Fruit fly (Drosophila melanogaster) whole organism, embryonic: ENCODE data around the gene Sb.

Experiments
- Asciz ChIP-seq: fragments of 200-800 bp; sonication (Bioruptor generic); optimal IDR thresholded peaks from 2 replicates; lab custom pipeline; 2017; ENCODE audit warnings: missing biosample characterization, mild to moderate bottlenecking, missing genetic modification characterization, missing genetic modification reagents
- C15 ChIP-seq: fragments of 200-800 bp; sonication (Bioruptor generic); IDR thresholded peaks from 3 replicates; pipeline ENCODE4 v1.3.6; 2022; ENCODE audit warnings: missing biosample characterization, missing genetic modification characterization
- CG10959 ChIP-seq: fragments of 200-800 bp; sonication (Bioruptor generic); IDR thresholded peaks from 2 replicates; pipeline ENCODE4 v1.3.6; 2022; ENCODE audit warnings: missing biosample characterization, missing genetic modification characterization
- CG11398 ChIP-seq: fragments of 200-800 bp; sonication (Bioruptor generic); optimal IDR thresholded peaks from 2 replicates; lab custom pipeline; 2016; ENCODE audit warnings: missing biosample characterization, missing genetic modification characterization
- CG11504 ChIP-seq: fragments of 200-800 bp; sonication (Bioruptor generic); optimal IDR thresholded peaks from 3 replicates; lab custom pipeline; 2019; ENCODE audit warnings: missing biosample characterization, mild to moderate bottlenecking, missing genetic modification characterization, moderate library complexity
- CG1233 ChIP-seq: fragments of 200-800 bp; sonication (Bioruptor generic); optimal IDR thresholded peaks from 4 replicates; lab custom pipeline; 2018; ENCODE audit warnings: missing biosample characterization, mild to moderate bottlenecking, missing genetic modification characterization
- CG13624 ChIP-seq: fragments of 200-800 bp; sonication (Bioruptor generic); optimal IDR thresholded peaks from 2 replicates; lab custom pipeline; 2016; ENCODE audit warnings: missing biosample characterization, missing genetic modification characterization
- CG15479 ChIP-seq: fragments of 200-800 bp; sonication (Bioruptor generic); optimal IDR thresholded peaks from 3 replicates; lab custom pipeline; 2019; ENCODE audit warnings: missing biosample characterization, mild to moderate bottlenecking, missing genetic modification characterization, moderate library complexity
- CG1603 ChIP-seq: fragments of 200-800 bp; sonication (Bioruptor generic); optimal IDR thresholded peaks from 2 replicates; lab custom pipeline; 2019; ENCODE audit warnings: missing biosample characterization, mild to moderate bottlenecking, missing genetic modification characterization, moderate library complexity
- CG17186 ChIP-seq: fragments of 200-800 bp; sonication (Bioruptor generic); optimal IDR thresholded peaks from 3 replicates; lab custom pipeline; 2017; ENCODE audit warnings: missing biosample characterization, missing genetic modification reagents, missing genetic modification characterization
- CG17829 ChIP-seq: fragments of 200-800 bp; optimal IDR thresholded peaks from 2 replicates; lab custom pipeline; 2019; ENCODE audit warnings: missing biosample characterization, mild to moderate bottlenecking, missing genetic modification characterization, moderate library complexity
- CG31365 ChIP-seq: fragments of 200-800 bp; sonication (Bioruptor generic); optimal IDR thresholded peaks from 2 replicates; lab custom pipeline; 2018; ENCODE audit warnings: missing biosample characterization, mild to moderate bottlenecking, missing genetic modification characterization
- CG34224 ChIP-seq: fragments of 200-800 bp; sonication (Bioruptor generic); IDR thresholded peaks from 3 replicates; pipeline ENCODE4 v1.3.6; 2022; ENCODE audit warnings: missing biosample characterization, missing genetic modification characterization; ENCODE audit not compliant: partially characterized antibody
- CG9215 ChIP-seq: fragments of 200-800 bp; sonication (Bioruptor generic); IDR thresholded peaks from 2 replicates; pipeline ENCODE4 v1.3.6; 2022; ENCODE audit warnings: missing biosample characterization, missing genetic modification characterization
- D19B ChIP-seq: fragments of 200-800 bp; sonication (Bioruptor generic); optimal IDR thresholded peaks from 2 replicates; lab custom pipeline; 2017; ENCODE audit warnings: missing biosample characterization, mild to moderate bottlenecking, missing genetic modification characterization
- E2f2 ChIP-seq: fragments of 200-800 bp; sonication (Bioruptor generic); IDR thresholded peaks from 2 replicates; pipeline ENCODE4 v1.3.6; 2022; ENCODE audit warnings: missing biosample characterization, missing genetic modification characterization
- ERR ChIP-seq: fragments of 200-800 bp; sonication (Bioruptor generic); optimal IDR thresholded peaks from 2 replicates; lab custom pipeline; 2016; ENCODE audit warnings: missing biosample characterization, missing genetic modification characterization
- Gsc ChIP-seq: fragments of 200-800 bp; sonication (Bioruptor generic); IDR thresholded peaks from 2 replicates; pipeline ENCODE4 v1.3.6; 2022; ENCODE audit warnings: missing biosample characterization, missing genetic modification characterization
- Hand ChIP-seq: fragments of 200-800 bp; sonication (Bioruptor generic); optimal IDR thresholded peaks from 2 replicates; lab custom pipeline; 2017; ENCODE audit warnings: mild to moderate bottlenecking, missing biosample characterization, missing genetic modification reagents, missing genetic modification characterization
- Hey ChIP-seq: fragments of 200-800 bp; sonication (Bioruptor generic); optimal IDR thresholded peaks from 3 replicates; lab custom pipeline; 2018; ENCODE audit warnings: missing biosample characterization, mild to moderate bottlenecking, missing genetic modification characterization
- Kr ChIP-seq: fragments of 200-800 bp; sonication (Bioruptor generic); optimal IDR thresholded peaks from 2 replicates; lab custom pipeline; 2017; ENCODE audit warnings: missing biosample characterization, mild to moderate bottlenecking, missing genetic modification characterization
- NC2α ChIP-seq: fragments of 200-800 bp; sonication (Bioruptor generic); optimal IDR thresholded peaks from 2 replicates; lab custom pipeline; 2016; ENCODE audit warnings: missing biosample characterization, missing genetic modification characterization
- Nf-YB ChIP-seq: fragments of 200-800 bp; sonication (Bioruptor generic); optimal IDR thresholded peaks from 3 replicates; lab custom pipeline; 2019; ENCODE audit warnings: missing biosample characterization, mild to moderate bottlenecking, missing genetic modification characterization, moderate library complexity
- Optix ChIP-seq: fragments of 200-800 bp; sonication (Bioruptor generic); IDR thresholded peaks from 3 replicates; pipeline ENCODE4 v1.3.6; 2022; ENCODE audit warnings: missing biosample characterization, missing genetic modification characterization
- Ravus ChIP-seq: fragments of 200-800 bp; sonication (Bioruptor generic); IDR thresholded peaks from 2 replicates; pipeline ENCODE4 v1.3.6; 2022; ENCODE audit warnings: missing biosample characterization, missing genetic modification characterization
- Six4 ChIP-seq: fragments of 200-800 bp; sonication (Bioruptor generic); optimal IDR thresholded peaks from 2 replicates; lab custom pipeline; 2016; ENCODE audit warnings: missing biosample characterization, missing genetic modification characterization
- Sry-β ChIP-seq: fragments of 200-800 bp; sonication (Bioruptor generic); optimal IDR thresholded peaks from 2 replicates; lab custom pipeline; 2018; ENCODE audit warnings: missing biosample characterization, mild to moderate bottlenecking, missing genetic modification characterization, moderate library complexity
- ac ChIP-seq: fragments of 200-800 bp; sonication (Bioruptor generic); optimal IDR thresholded peaks from 3 replicates; lab custom pipeline; 2017; ENCODE audit warnings: missing biosample characterization, mild to moderate bottlenecking, missing genetic modification characterization
- al ChIP-seq: fragments of 200-800 bp; sonication (Bioruptor generic); IDR thresholded peaks from 2 replicates; pipeline ENCODE4 v1.3.6; 2022; ENCODE audit warnings: missing biosample characterization, missing genetic modification characterization
- ap ChIP-seq: fragments of 200-800 bp; sonication (Bioruptor generic); IDR thresholded peaks from 2 replicates; pipeline ENCODE4 v1.3.6; 2022; ENCODE audit warnings: missing biosample characterization, missing genetic modification characterization
- bab2 ChIP-seq: fragments of 200-800 bp; sonication (Bioruptor generic); optimal IDR thresholded peaks from 2 replicates; lab custom pipeline; 2016; ENCODE audit warnings: missing biosample characterization, missing genetic modification characterization
- bigmax ChIP-seq: fragments of 200-800 bp; sonication (Bioruptor generic); optimal IDR thresholded peaks from 2 replicates; lab custom pipeline; 2018; ENCODE audit warnings: missing biosample characterization, mild to moderate bottlenecking, missing genetic modification characterization
- bsh ChIP-seq, 2 experiments: fragments of 200-800 bp; sonication (Bioruptor generic); optimal IDR thresholded peaks; 2 replicates each; lab custom pipeline; 2017 to 2018; ENCODE audit warnings: mild to moderate bottlenecking in 2 of 2, missing biosample characterization in 2 of 2, missing genetic modification characterization in 2 of 2, moderate library complexity in 1 of 2
- cad ChIP-seq: fragments of >200 bp; optimal IDR thresholded peaks from 2 replicates; lab custom pipeline; 2017; ENCODE audit warnings: missing biosample characterization, missing genetic modification characterization
- ci ChIP-seq: fragments of 200-800 bp; sonication (Bioruptor generic); IDR thresholded peaks from 3 replicates; pipeline ENCODE4 v1.3.6; 2022; ENCODE audit warnings: missing biosample characterization, missing genetic modification characterization
- da ChIP-seq: fragments of 200-800 bp; sonication (Bioruptor generic); optimal IDR thresholded peaks from 2 replicates; lab custom pipeline; 2016; ENCODE audit warnings: missing biosample characterization, missing genetic modification characterization
- dan ChIP-seq: fragments of 200-800 bp; sonication (Bioruptor generic); IDR thresholded peaks from 2 replicates; pipeline ENCODE4 v1.3.6; 2022; ENCODE audit warnings: missing biosample characterization, missing genetic modification characterization
- dati ChIP-seq: fragments of 200-800 bp; sonication (Bioruptor generic); IDR thresholded peaks from 2 replicates; pipeline ENCODE4 v1.3.6; 2022; ENCODE audit warnings: missing biosample characterization, missing genetic modification characterization
- dmrt99B ChIP-seq: fragments of 200-800 bp; sonication (Bioruptor generic); optimal IDR thresholded peaks from 2 replicates; lab custom pipeline; 2018; ENCODE audit warnings: missing biosample characterization, mild to moderate bottlenecking, missing genetic modification characterization, moderate library complexity
- esg ChIP-seq: fragments of 200-800 bp; sonication (Bioruptor generic); conservative IDR thresholded peaks from 2 replicates; pipeline ENCODE4 v1.3.6; 2022; ENCODE audit warnings: missing biosample characterization, missing genetic modification characterization
- eve ChIP-seq, 2 experiments: fragments of >200 bp; optimal IDR thresholded peaks; 2 replicates each; lab custom pipeline; 2017; ENCODE audit warnings: missing biosample characterization in 2 of 2, missing genetic modification characterization in 2 of 2
- exex ChIP-seq: fragments of 200-800 bp; sonication (Bioruptor generic); optimal IDR thresholded peaks from 4 replicates; lab custom pipeline; 2018; ENCODE audit warnings: missing biosample characterization, mild to moderate bottlenecking, missing genetic modification characterization, moderate library complexity
- fd64A ChIP-seq: fragments of 200-800 bp; sonication (Bioruptor generic); optimal IDR thresholded peaks from 3 replicates; lab custom pipeline; 2018; ENCODE audit warnings: missing biosample characterization, mild to moderate bottlenecking, missing genetic modification characterization
- ftz-f1 ChIP-seq: fragments of 200-800 bp; sonication (Bioruptor generic); optimal IDR thresholded peaks from 2 replicates; lab custom pipeline; 2016; ENCODE audit warnings: missing biosample characterization, missing genetic modification characterization
- ind ChIP-seq: fragments of 200-800 bp; sonication (Bioruptor generic); optimal IDR thresholded peaks from 3 replicates; lab custom pipeline; 2016; ENCODE audit warnings: missing biosample characterization, missing genetic modification characterization
- insv ChIP-seq, 2 experiments: fragments of 200-800 bp; sonication (Bioruptor generic); optimal IDR thresholded peaks; 3 replicates each; lab custom pipeline; 2016 to 2018; ENCODE audit warnings: missing biosample characterization in 2 of 2, missing genetic modification characterization in 2 of 2
- lola ChIP-seq, 3 experiments: fragments of >200 bp in 2 of 3; fragments of 200-800 bp in 1 of 3; sonication (Bioruptor generic) in 1 of 3; optimal IDR thresholded peaks; 2 replicates each; lab custom pipeline; 2017 to 2019; ENCODE audit warnings: missing biosample characterization in 3 of 3, missing genetic modification characterization in 3 of 3, mild to moderate bottlenecking in 1 of 3, moderate library complexity in 1 of 3
- mam ChIP-seq: fragments of 200-800 bp; sonication (Bioruptor generic); optimal IDR thresholded peaks from 3 replicates; lab custom pipeline; 2016; ENCODE audit warnings: missing biosample characterization, missing genetic modification characterization
- pnt ChIP-seq: fragments of 200-800 bp; sonication (Bioruptor generic); optimal IDR thresholded peaks from 3 replicates; lab custom pipeline; 2016; ENCODE audit warnings: missing biosample characterization, missing genetic modification characterization
- tio ChIP-seq: fragments of 200-800 bp; sonication (Bioruptor generic); optimal IDR thresholded peaks from 2 replicates; lab custom pipeline; 2017; ENCODE audit warnings: missing biosample characterization, missing genetic modification characterization, inconsistent platforms
- twi ChIP-seq: fragments of 200-800 bp; optimal IDR thresholded peaks from 2 replicates; lab custom pipeline; 2019; ENCODE audit warnings: missing biosample characterization, mild to moderate bottlenecking, missing genetic modification characterization, moderate library complexity
- vvl ChIP-seq: fragments of 200-800 bp; sonication (Bioruptor generic); IDR thresholded peaks from 2 replicates; pipeline ENCODE4 v1.3.6; 2022; ENCODE audit warnings: missing biosample characterization, missing genetic modification characterization

Sb gene

dm6 chr3R:16069266-16069665 is 46.7 kb upstream of the Sb start (continued):
- TF ChIP-seq NC2α (GFP tag; lab: Kevin White, UChicago) (no peak), tio (no peak), al (GFP tag; lab: Robert Waterston, UW) (no peak), Hand (GFP tag; lab: Kevin White, UChicago) (no peak), fd64A (peak; percentile 53), CG11504 (tag; lab: Kevin White, UChicago) (peak; percentile 52), insv (GFP tag; optimal IDR thresholded peaks at IDR 0.05; lab: Kevin White, UChicago) (no peak), Ravus (GFP tag; lab: Robert Waterston, UW) (no peak), E2f2 (GFP tag; lab: Robert Waterston, UW) (no peak), CG13624 (GFP tag; lab: Kevin White, UChicago) (no peak), Kr (GFP tag; lab: Kevin White, UChicago) (no peak), dan (no peak), ci (peak; percentile 67; the same call in 2 of the 3 replicates), CG1603 (no peak), cad (GFP tag; lab: Kevin White, UChicago) (no peak), Sry-β (GFP tag; lab: Kevin White, UChicago) (no peak), vvl (GFP tag; lab: Robert Waterston, UW) (peak; percentile 73), Gsc (GFP tag; lab: Robert Waterston, UW) (no peak), CG9215 (no peak), CG10959 (GFP tag; lab: Robert Waterston, UW) (no peak), pnt (GFP tag; lab: Kevin White, UChicago) (no peak), CG17829 (tag; lab: Kevin White, UChicago) (no peak), CG15479 (GFP tag; lab: Kevin White, UChicago) (no peak), ind (GFP tag; lab: Kevin White, UChicago) (no peak), Six4 (GFP tag; lab: Kevin White, UChicago) (no peak), CG1233 (peak; percentile 59), exex (tag; lab: Kevin White, UChicago) (no peak), CG11398 (GFP tag; lab: Kevin White, UChicago) (no peak), Hey (peak; percentile 13), lola (GFP tag; optimal IDR thresholded peaks at IDR 0.05; lab: Kevin White, UChicago) (peak in 1 of 3 experiments; percentile 24), Nf-YB (GFP tag; lab: Kevin White, UChicago) (peak; percentile 25), Optix (GFP tag; lab: Robert Waterston, UW) (no peak), CG31365 (tag; lab: Kevin White, UChicago) (peak; percentile 52), eve (GFP tag; optimal IDR thresholded peaks at IDR 0.05; lab: Kevin White, UChicago) (no peak), ftz-f1 (GFP tag; lab: Kevin White, UChicago) (no peak), mam (GFP tag; lab: Kevin White, UChicago) (no peak), ERR (GFP tag; lab: Kevin White, UChicago) (no peak), ap (GFP tag; lab: Robert Waterston, UW) (no peak), CG17186 (no peak), da (GFP tag; lab: Kevin White, UChicago) (no peak), bab2 (GFP tag; lab: Kevin White, UChicago) (peak; percentile 48), CG34224 (GFP tag; lab: Robert Waterston, UW) (no peak), dmrt99B (tag; lab: Kevin White, UChicago) (no peak), bsh (GFP tag; optimal IDR thresholded peaks at IDR 0.05; lab: Kevin White, UChicago) (peak in 1 of 2 experiments; percentile 54), C15 (GFP tag; lab: Robert Waterston, UW) (no peak), ac (GFP tag; lab: Kevin White, UChicago) (peak; percentile 12), dati (GFP tag; lab: Robert Waterston, UW) (no peak), Asciz (peak; percentile 76), esg (GFP tag; lab: Robert Waterston, UW) (no peak), bigmax (GFP tag; lab: Kevin White, UChicago) (no peak), twi (tag; lab: Kevin White, UChicago) (no peak), D19B (no peak)
